Worm (Caenorhabditis elegans) whole organism, late embryonic: Measurements from ENCODE around the gene ttr-9.
A peak's percentile ranks its signal among the peaks of the same experiment; 100 is the strongest.

Experiments used
- C08G9.2 ChIP-seq: sonication (generic microtip); optimal IDR thresholded peaks from 2 replicates; lab custom pipeline; 2016; ENCODE audit warnings: mild to moderate bottlenecking, missing genetic modification characterization, moderate library complexity, missing compliant biosample characterization
- C38D4.7 ChIP-seq: fragments of 200-800 bp; sonication (Bioruptor generic); optimal IDR thresholded peaks from 2 replicates; lab custom pipeline; 2018; ENCODE audit warnings: mild to moderate bottlenecking, missing genetic modification characterization, moderate library complexity, missing compliant biosample characterization
- ceh-14 ChIP-seq: sonication (generic microtip); optimal IDR thresholded peaks from 2 replicates; lab custom pipeline; 2016; ENCODE audit warnings: missing genotype, missing genetic modification characterization, missing compliant biosample characterization
- ceh-18 ChIP-seq: sonication (generic microtip); optimal IDR thresholded peaks from 2 replicates; lab custom pipeline; 2016; ENCODE audit warnings: missing genetic modification characterization, missing compliant biosample characterization
- ceh-19 ChIP-seq: fragments of 200-800 bp; sonication (Bioruptor generic); optimal IDR thresholded peaks from 2 replicates; lab custom pipeline; 2018; ENCODE audit warnings: mild to moderate bottlenecking, missing genetic modification characterization, missing compliant biosample characterization
- ceh-30 ChIP-seq: fragments of 150-350 bp; optimal IDR thresholded peaks from 2 replicates; lab custom pipeline; 2014; ENCODE audit warnings: missing biosample characterization, missing genetic modification characterization
- ceh-31 ChIP-seq: sonication (generic microtip); optimal IDR thresholded peaks from 2 replicates; lab custom pipeline; 2016; ENCODE audit warnings: missing genetic modification characterization, missing compliant biosample characterization
- ceh-34 ChIP-seq: sonication (generic microtip); optimal IDR thresholded peaks from 2 replicates; lab custom pipeline; 2016; ENCODE audit warnings: mild to moderate bottlenecking, missing genetic modification characterization, missing compliant biosample characterization
- ceh-9 ChIP-seq: sonication (generic microtip); optimal IDR thresholded peaks from 2 replicates; lab custom pipeline; 2016; ENCODE audit warnings: mild to moderate bottlenecking, missing genetic modification characterization, inconsistent platforms, missing compliant biosample characterization
- dve-1 ChIP-seq: sonication (generic microtip); optimal IDR thresholded peaks from 2 replicates; lab custom pipeline; 2017; ENCODE audit warnings: antibody characterized with exemption, mild to moderate bottlenecking, missing genetic modification characterization, missing compliant biosample characterization
- elt-2 ChIP-seq: sonication (generic microtip); optimal IDR thresholded peaks from 2 replicates; lab custom pipeline; 2016; ENCODE audit warnings: missing genetic modification reagents, missing genetic modification characterization, missing compliant biosample characterization
- eyg-1 ChIP-seq: sonication (generic microtip); optimal IDR thresholded peaks from 2 replicates; lab custom pipeline; 2016; ENCODE audit warnings: missing genotype, missing genetic modification characterization, missing compliant biosample characterization
- fkh-10 ChIP-seq: fragments of 150-350 bp; optimal IDR thresholded peaks from 2 replicates; lab custom pipeline; 2014; ENCODE audit warnings: missing biosample characterization, missing genetic modification reagents, missing genetic modification characterization
- gmeb-2 ChIP-seq: sonication (generic microtip); optimal IDR thresholded peaks from 2 replicates; lab custom pipeline; 2016; ENCODE audit warnings: missing genetic modification characterization, inconsistent platforms, missing compliant biosample characterization
- hlh-13 ChIP-seq: fragments of 200-800 bp; sonication (Bioruptor generic); optimal IDR thresholded peaks from 2 replicates; lab custom pipeline; 2018; ENCODE audit warnings: mild to moderate bottlenecking, missing genetic modification characterization, missing compliant biosample characterization
- hlh-8 ChIP-seq: sonication (generic microtip); optimal IDR thresholded peaks from 2 replicates; lab custom pipeline; 2016; ENCODE audit warnings: missing genotype, missing genetic modification characterization, missing compliant biosample characterization
- lin-11 ChIP-seq: fragments of 200-800 bp; sonication (Bioruptor generic); optimal IDR thresholded peaks from 2 replicates; lab custom pipeline; 2018; ENCODE audit warnings: mild to moderate bottlenecking, missing genetic modification characterization, missing compliant biosample characterization
- nhr-11 ChIP-seq: fragments of 150-350 bp; optimal IDR thresholded peaks from 2 replicates; lab custom pipeline; 2014; ENCODE audit warnings: missing biosample characterization, missing genetic modification characterization
- pag-3 ChIP-seq: sonication (generic microtip); optimal IDR thresholded peaks from 2 replicates; lab custom pipeline; 2016; ENCODE audit warnings: missing compliant biosample characterization, missing genetic modification characterization, borderline replicate concordance
- pha-2 ChIP-seq: sonication (generic microtip); optimal IDR thresholded peaks from 2 replicates; lab custom pipeline; 2017; ENCODE audit warnings: mild to moderate bottlenecking, missing genetic modification characterization, missing compliant biosample characterization
- pros-1 ChIP-seq: fragments of 150-350 bp; optimal IDR thresholded peaks from 2 replicates; lab custom pipeline; 2014; ENCODE audit warnings: missing biosample characterization, missing genetic modification reagents, missing genetic modification characterization
- ref-2 ChIP-seq: sonication (generic microtip); optimal IDR thresholded peaks from 2 replicates; lab custom pipeline; 2016; ENCODE audit warnings: missing genetic modification characterization, missing compliant biosample characterization
- rnt-1 ChIP-seq: sonication (generic microtip); optimal IDR thresholded peaks from 2 replicates; lab custom pipeline; 2016; ENCODE audit warnings: missing genetic modification characterization, missing compliant biosample characterization
- sox-2 ChIP-seq: fragments of 200-800 bp; sonication (Bioruptor generic); IDR thresholded peaks from 2 replicates; pipeline ENCODE4 v1.3.6; 2022; ENCODE audit warnings: missing genetic modification reagents, missing genetic modification characterization, missing compliant biosample characterization
- tbx-2 ChIP-seq: sonication (generic microtip); optimal IDR thresholded peaks from 2 replicates; lab custom pipeline; 2016; ENCODE audit warnings: missing genetic modification characterization, missing compliant biosample characterization
- tbx-7 ChIP-seq: sonication (generic microtip); optimal IDR thresholded peaks from 2 replicates; lab custom pipeline; 2016; ENCODE audit warnings: missing genotype, missing genetic modification characterization, missing compliant biosample characterization
- ttx-3 ChIP-seq: sonication (generic microtip); optimal IDR thresholded peaks from 2 replicates; lab custom pipeline; 2016; ENCODE audit warnings: missing genetic modification reagents, missing genetic modification characterization, missing compliant biosample characterization
- unc-42 ChIP-seq: sonication (generic microtip); optimal IDR thresholded peaks from 2 replicates; lab custom pipeline; 2016; ENCODE audit warnings: missing genotype, missing genetic modification characterization, missing compliant biosample characterization
- unc-55 ChIP-seq: sonication (generic microtip); optimal IDR thresholded peaks from 2 replicates; lab custom pipeline; 2017; ENCODE audit warnings: missing biosample characterization, missing genetic modification reagents, missing genetic modification characterization
- unc-86 ChIP-seq: sonication (generic microtip); optimal IDR thresholded peaks from 2 replicates; lab custom pipeline; 2016; ENCODE audit warnings: missing genetic modification characterization, missing compliant biosample characterization

The ttr-9 gene

DNA sequence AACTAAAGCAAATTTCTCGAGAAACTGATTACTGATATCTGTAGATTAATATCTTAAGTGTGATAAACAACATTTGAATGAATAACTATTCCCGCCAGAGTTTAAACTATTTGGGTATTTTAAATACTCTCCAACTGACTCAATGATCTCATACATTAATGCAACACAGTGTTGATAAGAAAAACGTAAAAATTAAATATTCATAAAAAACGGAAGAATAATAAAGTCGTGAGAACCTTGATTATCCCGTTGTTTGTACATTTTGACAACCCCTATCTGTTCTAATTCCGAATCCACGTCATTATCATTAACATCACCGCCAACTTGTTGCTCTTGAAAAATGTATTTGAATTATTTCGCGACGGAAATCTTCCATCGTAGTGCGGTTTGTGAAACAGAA, 23.5 kb upstream of the ttr-9 start, which contains the start of gene elo-7:
Gene elo-7 (plus strand): TSS at position 301 of the 400 bp plus-strand sequence.
- TF ChIP-seq pros-1 (tag; lab: Kevin White, UChicago) (no peak), ceh-34 (tag; lab: Kevin White, UChicago) (no peak)

DNA sequence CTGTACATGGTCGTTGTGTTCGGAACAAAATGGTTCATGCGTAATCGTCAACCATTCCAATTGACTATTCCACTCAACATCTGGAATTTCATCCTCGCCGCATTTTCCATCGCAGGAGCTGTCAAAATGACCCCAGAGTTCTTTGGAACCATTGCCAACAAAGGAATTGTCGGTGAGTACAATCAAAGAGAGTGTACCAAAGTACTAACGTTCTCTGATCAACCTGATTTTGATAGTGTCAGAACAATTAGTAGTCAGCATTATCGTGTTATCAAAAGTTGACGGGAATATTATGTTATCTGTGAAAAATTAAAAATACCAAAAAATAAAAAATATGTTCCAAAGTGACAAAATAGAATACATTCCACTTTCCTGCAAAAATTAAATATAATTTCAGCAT, 20.9 kb upstream of the ttr-9 start:
- TF ChIP-seq hlh-13 (GFP tag; lab: Kevin White, UChicago): no peak
- no peak for TF ChIP-seq ttx-3 (tag; lab: Kevin White, UChicago)
- TF ChIP-seq sox-2 (GFP tag; lab: Robert Waterston, UW): no peak
- no peak for TF ChIP-seq ceh-14 (tag; lab: Kevin White, UChicago)
- TF ChIP-seq nhr-11: no peak
- no peak for TF ChIP-seq C08G9.2 (tag; lab: Kevin White, UChicago)
- TF ChIP-seq eyg-1 (tag; lab: Kevin White, UChicago): no peak
- TF ChIP-seq ceh-18 (tag; lab: Kevin White, UChicago): no peak
- TF ChIP-seq ceh-31 (tag; lab: Kevin White, UChicago): no peak
- TF ChIP-seq C38D4.7 (GFP tag; lab: Kevin White, UChicago): no peak
- no peak for TF ChIP-seq pha-2 (tag; lab: Kevin White, UChicago)
- TF ChIP-seq ceh-9 (tag; lab: Kevin White, UChicago): no peak
- TF ChIP-seq fkh-10 (GFP tag; lab: Kevin White, UChicago): no peak
- TF ChIP-seq gmeb-2 (tag; lab: Kevin White, UChicago): no peak
- TF ChIP-seq unc-86: no peak
- no peak for TF ChIP-seq ceh-34 (tag; lab: Kevin White, UChicago)
- TF ChIP-seq dve-1 (tag; lab: Kevin White, UChicago): no peak
- TF ChIP-seq lin-11: no peak

DNA sequence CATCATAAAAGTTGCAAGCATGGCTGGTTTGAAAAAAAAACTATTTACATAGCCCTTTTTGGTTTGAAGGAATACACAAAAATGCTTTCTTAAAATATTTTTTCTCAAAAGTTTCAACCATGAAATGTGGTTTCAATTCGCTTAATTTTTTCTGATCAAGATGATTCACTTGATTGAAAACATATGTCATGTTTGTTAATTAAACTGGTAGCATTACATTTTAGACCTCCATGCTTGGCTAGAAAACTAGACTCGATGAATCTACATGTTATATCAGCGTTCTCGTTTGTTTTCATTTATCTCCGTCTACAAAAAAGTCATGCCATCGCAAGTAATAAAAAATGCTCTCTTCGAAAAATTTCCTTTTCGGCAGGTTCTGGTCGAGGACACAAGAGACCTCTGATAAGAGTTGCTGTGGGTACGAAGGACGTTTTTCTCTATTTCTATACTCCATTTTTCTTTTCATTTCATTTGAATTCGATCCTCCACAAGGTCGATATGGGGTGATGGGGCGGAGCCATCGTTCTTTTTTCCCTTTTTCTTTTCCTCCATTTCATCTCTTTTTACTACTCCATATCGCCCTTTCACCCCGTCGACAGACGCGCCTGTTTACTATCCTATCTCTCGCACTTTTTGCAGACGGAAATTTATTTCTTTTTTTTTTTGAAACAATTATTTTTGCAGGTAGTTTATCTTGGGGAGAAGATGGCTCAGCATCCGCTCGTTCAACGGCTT, 19.7 kb upstream of the ttr-9 start, which contains the start of gene elo-1:
Gene elo-1 (plus strand): TSS at position 685 of the 735 bp plus-strand sequence.
- no peak for TF ChIP-seq unc-42 (tag; lab: Kevin White, UChicago)
- no peak for TF ChIP-seq ceh-9 (tag; lab: Kevin White, UChicago)
- TF ChIP-seq rnt-1: no peak
- no peak for TF ChIP-seq tbx-2 (tag; lab: Kevin White, UChicago)
- no peak for TF ChIP-seq ceh-30 (tag; lab: Kevin White, UChicago)
- no peak for TF ChIP-seq ref-2 (tag; lab: Kevin White, UChicago)
- no peak for TF ChIP-seq unc-86
- TF ChIP-seq fkh-10 (GFP tag; lab: Kevin White, UChicago): no peak
- TF ChIP-seq unc-55 (GFP tag; lab: Kevin White, UChicago): no peak
- no peak for TF ChIP-seq tbx-7 (tag; lab: Kevin White, UChicago)

DNA sequence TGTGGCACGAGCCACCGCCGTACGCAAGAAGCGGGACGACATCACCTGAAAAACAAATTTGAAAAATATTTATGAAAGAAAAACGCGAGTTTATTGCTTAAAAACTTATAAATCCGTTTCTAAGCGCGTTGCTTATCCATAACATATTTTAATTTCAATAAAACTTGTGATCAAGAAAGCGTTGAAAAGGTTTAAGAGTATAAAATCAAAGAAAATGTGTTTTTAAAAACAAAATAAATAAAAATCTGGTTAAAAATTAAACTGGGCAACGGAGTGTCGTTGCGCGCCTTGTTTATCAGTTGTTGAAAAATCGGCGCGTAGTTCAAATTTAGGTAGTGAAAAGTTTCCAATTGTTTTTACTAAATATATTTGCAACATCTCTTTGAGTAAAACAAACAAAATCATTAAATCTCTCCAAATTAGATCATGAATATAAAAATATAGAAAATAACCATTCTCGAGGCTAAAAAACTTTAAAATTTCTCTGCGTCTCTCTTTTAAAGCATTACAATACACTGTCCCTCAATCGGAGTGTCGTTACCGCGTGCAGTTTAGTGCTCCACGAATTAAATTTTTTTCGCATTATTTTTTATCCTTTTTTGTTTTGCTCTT, 18.8 kb upstream of the ttr-9 start, which contains the start of gene ndua-5:
Gene ndua-5 (minus strand): TSS at position 51 of the 612 bp plus-strand sequence.
- TF ChIP-seq pag-3: no peak
- no peak for TF ChIP-seq elt-2 (tag; lab: Kevin White, UChicago)
- no peak for TF ChIP-seq ceh-19 (GFP tag; lab: Kevin White, UChicago)
- TF ChIP-seq unc-42 (tag; lab: Kevin White, UChicago): peak; percentile 60

DNA sequence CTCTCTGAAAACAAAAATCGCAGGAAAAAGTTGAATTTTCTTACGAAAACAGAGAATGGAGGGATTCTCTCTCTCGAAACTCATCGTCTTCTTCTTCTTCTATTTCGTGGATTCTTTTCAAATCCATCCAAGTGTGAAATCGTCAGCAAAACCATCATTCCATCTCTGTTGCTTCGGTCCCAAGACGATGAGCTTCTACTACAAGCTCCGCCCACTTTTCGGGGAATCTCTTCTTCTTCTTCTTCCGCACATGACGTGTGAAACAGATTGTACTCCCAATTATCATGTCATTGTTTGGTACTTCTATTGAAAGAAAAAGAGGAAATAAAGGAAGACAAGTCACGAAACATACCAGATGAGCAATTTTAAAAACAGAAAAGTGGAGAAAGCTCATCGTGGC, 17.0 kb upstream of the ttr-9 start:
- TF ChIP-seq hlh-8 (tag; lab: Kevin White, UChicago): no peak
- TF ChIP-seq ceh-31 (tag; lab: Kevin White, UChicago): peak; percentile 52
